Worm (Caenorhabditis elegans): ENCODE results near the gene C11E4.8.

DNA sequence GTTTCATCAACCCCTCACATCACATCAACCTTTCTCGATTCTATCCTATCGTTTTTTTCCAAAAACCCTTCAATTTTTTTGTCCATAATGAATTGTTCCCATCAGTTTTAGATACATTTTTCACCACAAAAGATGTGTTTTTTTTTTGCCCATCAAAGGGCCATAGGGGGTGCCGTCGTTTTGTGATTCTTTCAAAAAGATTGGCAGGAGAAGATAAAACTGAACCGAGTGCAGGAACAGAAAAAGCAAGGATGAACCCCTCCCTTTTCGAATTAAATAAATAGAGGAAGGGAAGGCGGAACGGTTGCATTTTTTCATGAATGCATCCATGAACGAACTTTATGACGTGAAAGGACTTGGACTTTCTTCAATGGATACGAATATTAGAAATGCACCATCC is 3.3 kb upstream of the C11E4.8 start, which contains the start of gene C11E4.7:
- TF ChIP-seq hmbx-1 (tag; optimal IDR thresholded peaks at IDR 0.05) (no peak), ama-1 (optimal IDR thresholded peaks at IDR 0.05) (no peak), flt-1 (GFP tag; IDR thresholded peaks at IDR 0.05) (no peak), B0310.2 (tag; optimal IDR thresholded peaks at IDR 0.05) (no peak), aly-1 (tag; optimal IDR thresholded peaks at IDR 0.05) (no peak), pes-1 (GFP tag; IDR thresholded peaks at IDR 0.05) (no peak), hmg-4 (GFP tag; optimal IDR thresholded peaks at IDR 0.05) (no peak), tbx-37 (GFP tag; conservative IDR thresholded peaks at IDR 0.05) (no peak), tbx-11 (GFP tag; IDR thresholded peaks at IDR 0.05) (no peak), hnd-1 (tag; optimal IDR thresholded peaks at IDR 0.05) (no peak)

All from whole organism, early embryonic.